Worm (Caenorhabditis elegans): ENCODE data around the gene srw-6.

ce11 chrV:3843926-3844325, 35.5 kb downstream of the srw-6 start, which contains the start of gene ugt-32:
- no peak for TF ChIP-seq dao-5 (tag; optimal IDR thresholded peaks at IDR 0.05)
- no peak for TF ChIP-seq W03F9.2 (tag; optimal IDR thresholded peaks at IDR 0.05)

Measured in whole organism, L4/young adult.